Fruit fly (Drosophila melanogaster): ENCODE data around the gene mRpL44.
A peak's percentile ranks its signal among the peaks of the same experiment; 100 is the strongest.

DNA sequence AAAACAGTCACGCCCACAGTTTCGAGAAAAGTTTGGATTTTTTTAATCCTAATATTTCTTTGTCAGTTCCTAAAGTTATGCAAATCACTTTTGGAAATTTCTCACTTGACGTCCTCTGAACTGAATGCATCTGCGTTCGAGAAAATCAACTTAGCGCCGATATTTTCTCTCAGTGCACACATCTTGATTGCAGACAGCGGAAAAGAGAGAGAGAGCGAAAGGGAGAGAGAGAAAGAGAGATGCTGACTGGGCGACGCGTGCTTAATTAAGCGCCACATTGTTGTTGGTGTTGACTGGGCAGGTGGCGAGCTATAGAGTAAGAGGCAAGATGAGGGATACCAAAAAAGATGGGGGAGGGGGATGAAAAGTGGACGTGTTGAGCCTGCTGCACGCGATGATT lies 48.2 kb upstream of the mRpL44 start:
- TF ChIP-seq CG13204 (GFP tag; optimal IDR thresholded peaks at IDR 0.05) (peak; percentile 47), Snoo (tag; optimal IDR thresholded peaks at IDR 0.05) (peak; percentile 75), fd96Ca (GFP tag; IDR thresholded peaks at IDR 0.05) (peak; percentile 71; the same call in 2 of the 3 replicates), rn (GFP tag; IDR thresholded peaks at IDR 0.05) (no peak), CG14655 (GFP tag; optimal IDR thresholded peaks at IDR 0.05) (peak; percentile 74), CG4496 (GFP tag; IDR thresholded peaks at IDR 0.05) (peak; percentile 64; the same call in 1 of the 3 replicates), CG15710 (tag; optimal IDR thresholded peaks at IDR 0.05) (peak; percentile 52), CG34367 (tag; optimal IDR thresholded peaks at IDR 0.05) (peak; percentile 34), CG10348 (GFP tag; IDR thresholded peaks at IDR 0.05) (no peak), CG8301 (tag; optimal IDR thresholded peaks at IDR 0.05) (peak; percentile 61), CG17806 (tag; optimal IDR thresholded peaks at IDR 0.05) (peak; percentile 60), CG12605 (GFP tag; IDR thresholded peaks at IDR 0.05) (no peak), Ets98B (GFP tag; IDR thresholded peaks at IDR 0.05) (peak; percentile 72)
